Worm (Caenorhabditis elegans): Measurements from ENCODE around the gene pph-5.

- TF ChIP-seq unc-130 (GFP tag; optimal IDR thresholded peaks at IDR 0.05) (no peak), lsl-1 (GFP tag; optimal IDR thresholded peaks at IDR 0.05) (no peak), unc-62 (GFP tag; optimal IDR thresholded peaks at IDR 0.05) (no peak), hmg-20 (GFP tag; IDR thresholded peaks at IDR 0.05) (no peak), let-607 (tag; optimal IDR thresholded peaks at IDR 0.05) (no peak), ekl-4 (GFP tag; IDR thresholded peaks at IDR 0.05) (no peak), die-1 (tag; optimal IDR thresholded peaks at IDR 0.05) (no peak), lin-54 (GFP tag; optimal IDR thresholded peaks at IDR 0.05) (no peak), F33H1.4 (GFP tag; IDR thresholded peaks at IDR 0.05) (no peak)
These were observed 13.3 kb upstream of the pph-5 start for ce11 chrV:19177070-19177469.

All from whole organism, young adult.